Worm (Caenorhabditis elegans) whole organism, L4 larva: ENCODE measurements around the gene art-1.

Experiments used
- F26F4.8 ChIP-seq: fragments of 200-800 bp; sonication (Bioruptor generic); conservative IDR thresholded peaks from 2 replicates; pipeline ENCODE4 v1.3.6; 2022; ENCODE audit warnings: missing genetic modification characterization, missing compliant biosample characterization
- F44E2.7 ChIP-seq: fragments of 200-800 bp; sonication (Bioruptor generic); IDR thresholded peaks from 2 replicates; pipeline ENCODE4 v2.1.2; 2022; ENCODE audit warnings: missing genetic modification characterization, missing compliant biosample characterization
- F49E8.2 ChIP-seq: sonication (generic microtip); optimal IDR thresholded peaks from 2 replicates; lab custom pipeline; 2016; ENCODE audit warnings: missing compliant biosample characterization, mild to moderate bottlenecking, missing genetic modification characterization, borderline replicate concordance
- ZK546.5 ChIP-seq, 2 experiments: sonication (generic microtip); optimal IDR thresholded peaks; 2 replicates each; lab custom pipeline; 2017; ENCODE audit warnings: missing biosample characterization in 2 of 2, missing genetic modification characterization in 2 of 2
- ama-1 ChIP-seq: fragments of 150-350 bp; optimal IDR thresholded peaks from 2 replicates; lab custom pipeline; 2014; ENCODE audit warnings: inconsistent platforms, mixed read lengths
- attf-4 ChIP-seq: sonication (generic microtip); optimal IDR thresholded peaks from 3 replicates; lab custom pipeline; 2017; ENCODE audit warnings: missing biosample characterization, missing genetic modification characterization
- ceh-20 ChIP-seq: fragments of 200-800 bp; sonication (Bioruptor generic); IDR thresholded peaks from 2 replicates; pipeline ENCODE4 v1.3.6; 2022; ENCODE audit warnings: missing genetic modification reagents, missing genetic modification characterization, missing compliant biosample characterization
- ceh-28 ChIP-seq: fragments of 150-350 bp; optimal IDR thresholded peaks from 2 replicates; lab custom pipeline; 2014; ENCODE audit warnings: missing biosample characterization, missing genetic modification reagents, missing genetic modification characterization
- ceh-44 ChIP-seq: fragments of 200-800 bp; sonication (Bioruptor generic); IDR thresholded peaks from 2 replicates; pipeline ENCODE4 v1.3.6; 2022; ENCODE audit warnings: missing genetic modification reagents, missing genetic modification characterization, missing compliant biosample characterization
- ceh-62 ChIP-seq: sonication (generic microtip); optimal IDR thresholded peaks from 2 replicates; lab custom pipeline; 2017; ENCODE audit warnings: missing biosample characterization, missing genetic modification characterization
- ces-1 ChIP-seq: fragments of 150-350 bp; sonication (generic microtip); optimal IDR thresholded peaks from 4 replicates; lab custom pipeline; 2014; ENCODE audit warnings: missing biosample characterization, missing genetic modification reagents, missing genetic modification characterization
- cey-2 ChIP-seq: sonication (generic microtip); optimal IDR thresholded peaks from 3 replicates; lab custom pipeline; 2017; ENCODE audit warnings: missing genetic modification characterization, mild to moderate bottlenecking, missing compliant biosample characterization, antibody characterized with exemption, borderline replicate concordance; ENCODE audit not compliant: insufficient read depth
- daf-12 ChIP-seq: fragments of 150-350 bp; optimal IDR thresholded peaks from 2 replicates; lab custom pipeline; 2014; ENCODE audit warnings: missing biosample characterization, missing genetic modification reagents, missing genetic modification characterization
- daf-16 ChIP-seq, 3 experiments: sonication (generic microtip); optimal IDR thresholded peaks; 2 replicates each; lab custom pipeline; 2016 to 2017; ENCODE audit warnings: missing genetic modification characterization in 3 of 3, missing genetic modification reagents in 3 of 3, mild to moderate bottlenecking in 2 of 3, missing compliant biosample characterization in 2 of 3, missing biosample characterization in 1 of 3, moderate library complexity in 1 of 3
- daf-19 ChIP-seq: fragments of 200-800 bp; sonication (Bioruptor generic); conservative IDR thresholded peaks from 2 replicates; pipeline ENCODE4 v1.3.6; 2022; ENCODE audit warnings: missing genetic modification characterization, missing compliant biosample characterization
- daf-8 ChIP-seq: fragments of 200-800 bp; sonication (Bioruptor generic); IDR thresholded peaks from 2 replicates; pipeline ENCODE4 v1.3.6; 2022; ENCODE audit warnings: missing genetic modification characterization, missing compliant biosample characterization
- dmd-6 ChIP-seq: fragments of 200-800 bp; sonication (Bioruptor generic); IDR thresholded peaks from 2 replicates; pipeline ENCODE4 v1.3.6; 2022; ENCODE audit warnings: missing genetic modification reagents, missing genetic modification characterization, missing compliant biosample characterization
- dmd-8 ChIP-seq: fragments of 200-800 bp; sonication (Bioruptor generic); IDR thresholded peaks from 2 replicates; pipeline ENCODE4 v1.3.6; 2022; ENCODE audit warnings: missing genetic modification characterization, missing compliant biosample characterization
- dmd-9 ChIP-seq: fragments of 200-800 bp; sonication (Bioruptor generic); IDR thresholded peaks from 2 replicates; pipeline ENCODE4 v1.3.6; 2022; ENCODE audit warnings: missing genetic modification reagents, missing genetic modification characterization, missing compliant biosample characterization
- dpl-1 ChIP-seq: fragments of 150-350 bp; optimal IDR thresholded peaks from 2 replicates; lab custom pipeline; 2014; ENCODE audit warnings: missing biosample characterization, missing genetic modification reagents, missing genetic modification characterization
- hlh-11 ChIP-seq: fragments of 200-800 bp; sonication (Bioruptor generic); optimal IDR thresholded peaks from 2 replicates; lab custom pipeline; 2018; ENCODE audit warnings: mild to moderate bottlenecking, missing genetic modification characterization, missing compliant biosample characterization
- hlh-30 ChIP-seq: sonication (generic microtip); optimal IDR thresholded peaks from 2 replicates; lab custom pipeline; 2017; ENCODE audit warnings: antibody characterized with exemption, mild to moderate bottlenecking, missing genetic modification characterization, missing compliant biosample characterization; ENCODE audit not compliant: insufficient read depth
- lin-29 ChIP-seq: fragments of 200-800 bp; sonication (Bioruptor generic); IDR thresholded peaks from 2 replicates; pipeline ENCODE4 v1.3.6; 2022; ENCODE audit warnings: missing genetic modification reagents, missing genetic modification characterization, missing compliant biosample characterization
- lin-39 ChIP-seq: fragments of 150-350 bp; optimal IDR thresholded peaks from 2 replicates; lab custom pipeline; 2014; ENCODE audit warnings: missing biosample characterization, missing genetic modification reagents, missing genetic modification characterization
- lsy-2 ChIP-seq, 2 experiments: fragments of 150-350 bp in 1 of 2; sonication (generic microtip) in 1 of 2; optimal IDR thresholded peaks; 2 replicates each; lab custom pipeline; 2014 to 2017; ENCODE audit warnings: missing biosample characterization in 2 of 2, missing genetic modification characterization in 2 of 2
- madf-9 ChIP-seq: fragments of 200-800 bp; sonication (Bioruptor generic); conservative IDR thresholded peaks from 2 replicates; pipeline ENCODE4 v1.3.6; 2022; ENCODE audit warnings: missing genetic modification reagents, missing genetic modification characterization, missing compliant biosample characterization
- mdl-1 ChIP-seq, 2 experiments: fragments of 150-350 bp in 1 of 2; sonication (generic microtip) in 1 of 2; optimal IDR thresholded peaks; 2 replicates each; lab custom pipeline; 2014 to 2017; ENCODE audit warnings: missing biosample characterization in 2 of 2, missing genetic modification characterization in 2 of 2
- mdt-29 ChIP-seq: fragments of 200-800 bp; sonication (Bioruptor generic); IDR thresholded peaks from 2 replicates; pipeline ENCODE4 v1.3.6; 2022; ENCODE audit warnings: missing genetic modification reagents, missing genetic modification characterization, missing compliant biosample characterization
- mes-2 ChIP-seq: sonication (generic microtip); optimal IDR thresholded peaks from 2 replicates; lab custom pipeline; 2016; ENCODE audit warnings: missing genotype, mild to moderate bottlenecking, missing genetic modification characterization, missing compliant biosample characterization; ENCODE audit not compliant: poor library complexity, severe bottlenecking
- mxl-3 ChIP-seq: fragments of 200-800 bp; sonication (Bioruptor generic); optimal IDR thresholded peaks from 2 replicates; lab custom pipeline; 2018; ENCODE audit warnings: mild to moderate bottlenecking, missing genetic modification characterization, missing compliant biosample characterization
- nhr-10 ChIP-seq: fragments of 150-350 bp; optimal IDR thresholded peaks from 2 replicates; lab custom pipeline; 2014; ENCODE audit warnings: missing biosample characterization, missing genetic modification characterization
- nhr-11 ChIP-seq: fragments of 150-350 bp; optimal IDR thresholded peaks from 2 replicates; lab custom pipeline; 2014; ENCODE audit warnings: missing biosample characterization, missing genetic modification characterization
- nhr-111 ChIP-seq: fragments of 200-800 bp; sonication (Bioruptor generic); optimal IDR thresholded peaks from 2 replicates; lab custom pipeline; 2018; ENCODE audit warnings: mild to moderate bottlenecking, missing genetic modification characterization, missing compliant biosample characterization
- nhr-28 ChIP-seq: fragments of 150-350 bp; optimal IDR thresholded peaks from 2 replicates; lab custom pipeline; 2014; ENCODE audit warnings: missing biosample characterization, missing genetic modification characterization
- nhr-42 ChIP-seq: fragments of 200-800 bp; sonication (Bioruptor generic); IDR thresholded peaks from 2 replicates; pipeline ENCODE4 v1.3.6; 2022; ENCODE audit warnings: missing genetic modification characterization, missing compliant biosample characterization
- nhr-48 ChIP-seq: sonication (generic microtip); optimal IDR thresholded peaks from 2 replicates; lab custom pipeline; 2016; ENCODE audit warnings: mild to moderate bottlenecking, missing genetic modification characterization, missing compliant biosample characterization
- nhr-76 ChIP-seq: fragments of 150-350 bp; optimal IDR thresholded peaks from 2 replicates; lab custom pipeline; 2014; ENCODE audit warnings: missing biosample characterization, missing genetic modification characterization
- pha-4 ChIP-seq, 2 experiments: fragments of 150-350 bp in 1 of 2; fragments of 200-800 bp in 1 of 2; sonication (Bioruptor generic) in 1 of 2; IDR thresholded peaks in 1 of 2; optimal IDR thresholded peaks in 1 of 2; 2 replicates each; pipeline versions ENCODE4 v1.3.6 to Lab custom; 2014 to 2022; ENCODE audit warnings: missing genetic modification characterization in 2 of 2, missing genetic modification reagents in 2 of 2, missing biosample characterization in 1 of 2, missing compliant biosample characterization in 1 of 2
- rbr-2 ChIP-seq: sonication (generic microtip); optimal IDR thresholded peaks from 2 replicates; lab custom pipeline; 2016; ENCODE audit warnings: missing genotype, missing genetic modification characterization, missing compliant biosample characterization
- sdz-12 ChIP-seq: fragments of 200-800 bp; sonication (Bioruptor generic); optimal IDR thresholded peaks from 2 replicates; lab custom pipeline; 2018; ENCODE audit warnings: mild to moderate bottlenecking, missing genetic modification characterization, missing compliant biosample characterization
- skn-1 ChIP-seq: fragments of 150-350 bp; optimal IDR thresholded peaks from 2 replicates; lab custom pipeline; 2014; ENCODE audit warnings: missing biosample characterization, missing genetic modification characterization
- snpc-1.2 ChIP-seq: fragments of 200-800 bp; sonication (Bioruptor generic); IDR thresholded peaks from 2 replicates; pipeline ENCODE4 v1.3.6; 2022; ENCODE audit warnings: missing genetic modification reagents, missing genetic modification characterization, missing compliant biosample characterization
- spr-1 ChIP-seq: sonication (generic microtip); optimal IDR thresholded peaks from 2 replicates; lab custom pipeline; 2016; ENCODE audit warnings: mild to moderate bottlenecking, missing genetic modification characterization, missing compliant biosample characterization
- spr-3 ChIP-seq: fragments of 200-800 bp; sonication (Bioruptor generic); optimal IDR thresholded peaks from 2 replicates; lab custom pipeline; 2018; ENCODE audit warnings: mild to moderate bottlenecking, missing genetic modification characterization, missing compliant biosample characterization
- tra-1 ChIP-seq: fragments of 200-800 bp; sonication (Bioruptor generic); IDR thresholded peaks from 2 replicates; pipeline ENCODE4 v1.3.6; 2022; ENCODE audit warnings: missing genetic modification reagents, missing genetic modification characterization, missing compliant biosample characterization
- unc-39 ChIP-seq: sonication (generic microtip); optimal IDR thresholded peaks from 2 replicates; lab custom pipeline; 2017; ENCODE audit warnings: missing biosample characterization, missing genetic modification characterization
- unc-62 ChIP-seq, 3 experiments: fragments of 150-350 bp in 1 of 3; sonication (generic microtip); optimal IDR thresholded peaks in 2 of 3; peaks in 1 of 3; 1 replicate in 1 of 3; 2 replicates in 2 of 3; lab custom pipeline; 2014 to 2017; ENCODE audit warnings: missing biosample characterization in 3 of 3, missing genetic modification characterization in 3 of 3, missing genetic modification reagents in 3 of 3, missing genotype in 1 of 3
- zag-1 ChIP-seq: fragments of 150-350 bp; optimal IDR thresholded peaks from 2 replicates; lab custom pipeline; 2014; ENCODE audit warnings: missing biosample characterization, missing genetic modification characterization
- zip-11 ChIP-seq: fragments of 200-800 bp; sonication (Bioruptor generic); IDR thresholded peaks from 2 replicates; pipeline ENCODE4 v1.3.6; 2022; ENCODE audit warnings: missing genetic modification characterization, missing compliant biosample characterization

Gene art-1

DNA sequence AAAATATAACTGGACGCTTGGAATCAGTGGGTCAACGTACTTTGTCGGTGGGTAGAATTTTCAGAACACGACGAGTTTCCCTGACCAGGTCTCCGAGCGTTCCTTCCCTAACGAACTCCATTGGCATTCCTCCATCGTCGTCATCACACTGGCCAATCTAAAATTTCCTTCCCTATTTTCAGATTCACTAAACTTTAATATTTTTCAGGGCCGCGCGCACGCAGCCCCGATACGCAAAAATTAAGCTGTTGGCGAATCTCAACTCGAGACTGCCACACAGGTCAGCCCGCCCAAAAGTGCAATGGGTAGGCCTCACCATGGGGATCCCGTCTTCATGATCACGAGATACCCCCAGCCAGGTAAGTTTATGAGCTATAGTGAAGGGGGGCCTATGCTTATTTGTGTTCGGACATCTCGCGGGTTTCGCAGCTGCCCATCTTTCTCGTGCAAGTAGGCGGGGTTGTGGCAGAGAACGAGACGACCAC, 3.8 kb downstream of the art-1 start (continued):
- no peak for TF ChIP-seq unc-39
- TF ChIP-seq lin-29 (GFP tag; lab: Robert Waterston, UW) = no peak
- no peak for TF ChIP-seq F44E2.7 (GFP tag; lab: Robert Waterston, UW)
- peak; percentile 75 for TF ChIP-seq nhr-48 (tag; lab: Kevin White, UChicago)
- TF ChIP-seq nhr-42 (GFP tag; lab: Robert Waterston, UW) = peak; percentile 87
- TF ChIP-seq tra-1 = peak; percentile 55; the same call in 1 of the 2 replicates
- no peak for TF ChIP-seq ceh-62 (tag; lab: Kevin White, UChicago)
- peak; percentile 42 for TF ChIP-seq mxl-3 (GFP tag; lab: Kevin White, UChicago)
- peak; percentile 70; the same call in 1 of the 2 replicates for TF ChIP-seq pha-4 (GFP tag; IDR thresholded peaks at IDR 0.05; lab: Robert Waterston, UW)
- no peak for TF ChIP-seq pha-4 (tag; optimal IDR thresholded peaks at IDR 0.05; lab: Kevin White, UChicago)
- TF ChIP-seq nhr-28 (tag; lab: Kevin White, UChicago) = no peak
- peak; percentile 68 for TF ChIP-seq spr-1 (tag; lab: Kevin White, UChicago)
- TF ChIP-seq rbr-2 (tag; lab: Kevin White, UChicago) = peak; percentile 80
- peak; percentile 55 for TF ChIP-seq nhr-111 (GFP tag; lab: Kevin White, UChicago)
- no peak for TF ChIP-seq daf-12 (tag; lab: Kevin White, UChicago)
- peak; percentile 80 for TF ChIP-seq ceh-44 (GFP tag; lab: Robert Waterston, UW)
- no peak for TF ChIP-seq nhr-10
- no peak for TF ChIP-seq dmd-9 (GFP tag; lab: Robert Waterston, UW)
- TF ChIP-seq hlh-11 (tag; lab: Kevin White, UChicago) = peak; percentile 82
- TF ChIP-seq dmd-6 (GFP tag; lab: Robert Waterston, UW) = peak; percentile 42
- 0 out of 2 replicates have a peak, but pooled peaks have one; percentile 40 for TF ChIP-seq dmd-8 (GFP tag; lab: Robert Waterston, UW)
- peak; percentile 60 to 90 for TF ChIP-seq daf-16 (GFP tag; optimal IDR thresholded peaks at IDR 0.05; lab: Kevin White, UChicago)
- peak; percentile 63 for TF ChIP-seq daf-16 (tag; optimal IDR thresholded peaks at IDR 0.05; lab: Kevin White, UChicago)
- no peak for TF ChIP-seq nhr-11 (tag; lab: Kevin White, UChicago)
- peak; percentile 55; the same call in 1 of the 2 replicates for TF ChIP-seq mdt-29
- no peak for TF ChIP-seq attf-4
- peak; percentile 63 for TF ChIP-seq spr-3
- TF ChIP-seq skn-1 = no peak
- TF ChIP-seq ZK546.5 (tag; optimal IDR thresholded peaks at IDR 0.05; lab: Kevin White, UChicago) = no peak
- no peak for TF ChIP-seq daf-8 (GFP tag; lab: Robert Waterston, UW)
- no peak for TF ChIP-seq nhr-76
- TF ChIP-seq ama-1 (lab: Kevin White, UChicago) = peak; percentile 98
- TF ChIP-seq cey-2 = no peak
- TF ChIP-seq daf-19 (GFP tag; lab: Robert Waterston, UW) = no peak
- peak; percentile 82 for TF ChIP-seq snpc-1.2 (GFP tag; lab: Robert Waterston, UW)
- TF ChIP-seq F26F4.8 (GFP tag; lab: Robert Waterston, UW) = no peak
- TF ChIP-seq hlh-30 (tag; lab: Kevin White, UChicago) = peak; percentile 91
- peak in 1 of 2 experiments; percentile 69 for TF ChIP-seq unc-62 (GFP tag; optimal IDR thresholded peaks at IDR 0.05 in 1 of 2; lab: Kevin White, UChicago)
- TF ChIP-seq unc-62 (tag; optimal IDR thresholded peaks at IDR 0.05; lab: Kevin White, UChicago) = no peak
- TF ChIP-seq sdz-12 = no peak
- TF ChIP-seq ceh-28 (tag; lab: Kevin White, UChicago) = no peak
- peak; percentile 38 for TF ChIP-seq dpl-1 (GFP tag; lab: Kevin White, UChicago)
- 0 out of 2 replicates have a peak, but pooled peaks have one; percentile 20 for TF ChIP-seq ceh-20 (GFP tag; lab: Robert Waterston, UW)
- no peak for TF ChIP-seq ces-1 (GFP tag; lab: Kevin White, UChicago)
- no peak for TF ChIP-seq madf-9
- TF ChIP-seq F49E8.2 (tag; lab: Kevin White, UChicago) = peak; percentile 82
- peak; percentile 42 to 72 for TF ChIP-seq mdl-1 (tag; optimal IDR thresholded peaks at IDR 0.05; lab: Kevin White, UChicago)
- TF ChIP-seq mes-2 (tag; lab: Kevin White, UChicago) = peak; percentile 82
- TF ChIP-seq zip-11 = no peak
- TF ChIP-seq zag-1 (tag; lab: Kevin White, UChicago) = no peak
- TF ChIP-seq lin-39 = no peak
- TF ChIP-seq lsy-2 (tag; optimal IDR thresholded peaks at IDR 0.05; lab: Kevin White, UChicago) = peak in 1 of 2 experiments; percentile 69
